Worm (Caenorhabditis elegans) whole organism, L3 larva: Measurements from ENCODE around the gene T12G3.4.

Experiments
- ceh-28 ChIP-seq: fragments of 150-350 bp; optimal IDR thresholded peaks from 2 replicates; lab custom pipeline; 2014; ENCODE audit warnings: missing biosample characterization, missing genetic modification reagents, missing genetic modification characterization
- mdl-1 ChIP-seq: fragments of 150-350 bp; optimal IDR thresholded peaks from 2 replicates; lab custom pipeline; 2014; ENCODE audit warnings: missing biosample characterization, missing genetic modification characterization
- nhr-12 ChIP-seq: fragments of 150-350 bp; optimal IDR thresholded peaks from 2 replicates; lab custom pipeline; 2014; ENCODE audit warnings: missing biosample characterization, missing genetic modification characterization
- nhr-23 ChIP-seq: fragments of 150-350 bp; optimal IDR thresholded peaks from 2 replicates; lab custom pipeline; 2014; ENCODE audit warnings: missing biosample characterization, missing genetic modification reagents, missing genetic modification characterization
- pha-4 ChIP-seq: fragments of 150-350 bp; optimal IDR thresholded peaks from 2 replicates; lab custom pipeline; 2014; ENCODE audit warnings: missing biosample characterization, missing genetic modification reagents, missing genetic modification characterization
- zag-1 ChIP-seq: fragments of 150-350 bp; optimal IDR thresholded peaks from 2 replicates; lab custom pipeline; 2014; ENCODE audit warnings: missing biosample characterization, missing genetic modification characterization

DNA sequence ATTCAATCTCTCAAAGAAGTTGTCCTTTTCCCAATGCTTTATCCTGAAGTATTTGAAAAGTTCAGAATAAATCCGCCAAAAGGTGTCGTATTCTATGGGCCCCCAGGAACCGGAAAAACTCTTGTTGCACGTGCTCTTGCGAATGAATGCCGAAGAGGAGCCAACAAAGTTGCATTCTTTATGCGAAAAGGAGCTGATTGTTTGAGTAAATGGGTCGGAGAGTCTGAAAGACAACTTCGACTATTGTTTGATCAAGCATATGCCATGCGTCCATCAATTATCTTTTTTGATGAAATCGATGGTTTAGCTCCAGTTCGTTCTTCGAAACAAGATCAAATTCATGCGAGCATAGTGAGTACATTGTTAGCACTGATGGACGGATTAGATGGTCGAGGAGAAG, 32.8 kb downstream of the T12G3.4 start:
- TF ChIP-seq ceh-28 (tag; lab: Kevin White, UChicago) (no peak), nhr-12 (tag; lab: Kevin White, UChicago) (no peak), pha-4 (tag; lab: Kevin White, UChicago) (no peak), nhr-23 (no peak), zag-1 (tag; lab: Kevin White, UChicago) (no peak), mdl-1 (tag; lab: Kevin White, UChicago) (no peak)
